Worm (Caenorhabditis elegans): ENCODE results near the gene cdf-1.

DNA sequence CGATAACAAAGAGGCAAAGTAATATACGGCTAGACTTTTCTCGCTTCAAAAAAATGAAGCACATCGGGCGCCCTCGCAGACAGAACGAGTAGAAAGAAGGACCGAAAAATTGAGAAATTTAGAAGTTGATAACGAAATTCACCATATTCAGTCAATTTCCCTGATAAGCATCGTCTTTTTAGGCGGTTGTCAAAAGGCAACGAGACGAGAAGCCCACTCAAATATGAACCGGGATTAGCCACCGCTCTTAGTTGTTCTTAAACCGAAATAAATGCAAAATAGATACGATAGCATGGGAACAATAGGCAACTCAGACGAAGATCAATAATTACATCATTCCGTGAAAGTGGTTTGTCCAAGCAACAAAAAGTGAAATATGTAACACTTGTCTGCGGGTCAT lies 1.8 kb downstream of the cdf-1 start:
- TF ChIP-seq fkh-10 (GFP tag; optimal IDR thresholded peaks at IDR 0.05) (no peak), snpc-4 (tag; optimal IDR thresholded peaks at IDR 0.05) (no peak), gei-8 (GFP tag; optimal IDR thresholded peaks at IDR 0.05) (no peak)

All from whole organism, L4 larva.